Fruit fly (Drosophila melanogaster): ENCODE measurements around the gene Pp1-87B.

Gene Pp1-87B

dm6 chr3R:12406235-12407196, 19.2 kb downstream of the Pp1-87B start, which contains the start of gene CG5167:
CG5167 (plus strand) TSS chr3R:12406532.
- TF ChIP-seq N (GFP tag; optimal IDR thresholded peaks at IDR 0.05) (no peak), GATAd (GFP tag; optimal IDR thresholded peaks at IDR 0.05) (no peak), Hr83 (GFP tag; optimal IDR thresholded peaks at IDR 0.05; ENCODE audit: poor library complexity, severe bottlenecking) (no peak), tai (GFP tag; optimal IDR thresholded peaks at IDR 0.05) (no peak), HLH106 (tag; optimal IDR thresholded peaks at IDR 0.05) (peak; percentile 45), Jra (GFP tag; optimal IDR thresholded peaks at IDR 0.05) (no peak), jim (GFP tag; optimal IDR thresholded peaks at IDR 0.05) (no peak), pan (optimal IDR thresholded peaks at IDR 0.05) (no peak), CG32264 (GFP tag; optimal IDR thresholded peaks at IDR 0.05) (no peak), CrebA (GFP tag; optimal IDR thresholded peaks at IDR 0.05; ENCODE audit: borderline replicate concordance) (no peak), brk (GFP tag; optimal IDR thresholded peaks at IDR 0.05) (no peak), rgr (GFP tag; optimal IDR thresholded peaks at IDR 0.05) (peak; percentile 69), Dif (GFP tag; optimal IDR thresholded peaks at IDR 0.05; ENCODE audit: partially characterized antibody) (no peak), OdsH (GFP tag; optimal IDR thresholded peaks at IDR 0.05) (peak; percentile 53), Sp1 (GFP tag; optimal IDR thresholded peaks at IDR 0.05) (peak; percentile 58), Hr78 (GFP tag; optimal IDR thresholded peaks at IDR 0.05) (no peak), fru (GFP tag; optimal IDR thresholded peaks at IDR 0.05) (peak; percentile 82), Abd-B (GFP tag; optimal IDR thresholded peaks at IDR 0.05) (no peak), dl (GFP tag; optimal IDR thresholded peaks at IDR 0.05; ENCODE audit: insufficient read depth in 1 of 2, partially characterized antibody in 2 of 2) (no peak), usp (GFP tag; optimal IDR thresholded peaks at IDR 0.05) (no peak), woc (GFP tag; optimal IDR thresholded peaks at IDR 0.05) (peak; percentile 48), psq (GFP tag; optimal IDR thresholded peaks at IDR 0.05) (peak; percentile 54), lola (GFP tag; optimal IDR thresholded peaks at IDR 0.05) (no peak), sage (GFP tag; optimal IDR thresholded peaks at IDR 0.05) (no peak), dsf (GFP tag; optimal IDR thresholded peaks at IDR 0.05; ENCODE audit: borderline replicate concordance) (no peak), foxo (GFP tag; optimal IDR thresholded peaks at IDR 0.05) (peak in 1 of 2 experiments; percentile 67), Rel (GFP tag; optimal IDR thresholded peaks at IDR 0.05) (no peak), Rel (tag; optimal IDR thresholded peaks at IDR 0.05) (peak; percentile 5), ey (GFP tag; optimal IDR thresholded peaks at IDR 0.05) (peak; percentile 43), br (GFP tag; optimal IDR thresholded peaks at IDR 0.05) (peak; percentile 52), Vsx2 (GFP tag; optimal IDR thresholded peaks at IDR 0.05; ENCODE audit: partially characterized antibody) (no peak), Myc (optimal IDR thresholded peaks at IDR 0.05) (no peak), sv (GFP tag; optimal IDR thresholded peaks at IDR 0.05) (no peak), CG9705 (GFP tag; optimal IDR thresholded peaks at IDR 0.05) (peak; percentile 14), h (GFP tag; optimal IDR thresholded peaks at IDR 0.05) (peak; percentile 58), dmrt93B (GFP tag; optimal IDR thresholded peaks at IDR 0.05) (no peak), Mio (GFP tag; optimal IDR thresholded peaks at IDR 0.05) (no peak), Hnf4 (GFP tag; optimal IDR thresholded peaks at IDR 0.05) (no peak), Dfd (GFP tag; optimal IDR thresholded peaks at IDR 0.05) (no peak)

- no peak for TF ChIP-seq Mio (GFP tag; optimal IDR thresholded peaks at IDR 0.05)
- TF ChIP-seq pan (optimal IDR thresholded peaks at IDR 0.05): no peak
- TF ChIP-seq usp (GFP tag; optimal IDR thresholded peaks at IDR 0.05): no peak
- TF ChIP-seq woc (GFP tag; optimal IDR thresholded peaks at IDR 0.05): no peak
- no peak for TF ChIP-seq ey (GFP tag; optimal IDR thresholded peaks at IDR 0.05)
- TF ChIP-seq Rel (GFP tag; optimal IDR thresholded peaks at IDR 0.05): no peak
- TF ChIP-seq Rel (tag; optimal IDR thresholded peaks at IDR 0.05): no peak
- TF ChIP-seq rgr (GFP tag; optimal IDR thresholded peaks at IDR 0.05): no peak
- no peak for TF ChIP-seq sv (GFP tag; optimal IDR thresholded peaks at IDR 0.05)
- no peak for TF ChIP-seq CrebA (GFP tag; optimal IDR thresholded peaks at IDR 0.05; ENCODE audit: borderline replicate concordance)
- no peak for TF ChIP-seq N (GFP tag; optimal IDR thresholded peaks at IDR 0.05)
- no peak for TF ChIP-seq Abd-B (GFP tag; optimal IDR thresholded peaks at IDR 0.05)
- TF ChIP-seq h (GFP tag; optimal IDR thresholded peaks at IDR 0.05): no peak
- no peak for TF ChIP-seq dmrt93B (GFP tag; optimal IDR thresholded peaks at IDR 0.05)
- TF ChIP-seq jim (GFP tag; optimal IDR thresholded peaks at IDR 0.05): no peak
Measured at dm6 chr3R:12405928-12406234, 19.8 kb downstream of the Pp1-87B start, which contains the start of gene Cyp9f2. Cyp9f2 (minus strand) TSS chr3R:12406028.
